Worm (Caenorhabditis elegans) whole organism, late embryonic: ENCODE measurements around the gene sdz-5.

Experiments
- C08G9.2 ChIP-seq: sonication (generic microtip); optimal IDR thresholded peaks from 2 replicates; lab custom pipeline; 2016; ENCODE audit warnings: mild to moderate bottlenecking, missing genetic modification characterization, moderate library complexity, missing compliant biosample characterization
- C38D4.7 ChIP-seq: fragments of 200-800 bp; sonication (Bioruptor generic); optimal IDR thresholded peaks from 2 replicates; lab custom pipeline; 2018; ENCODE audit warnings: mild to moderate bottlenecking, missing genetic modification characterization, moderate library complexity, missing compliant biosample characterization
- F13H6.1 ChIP-seq: sonication (generic microtip); optimal IDR thresholded peaks from 2 replicates; lab custom pipeline; 2016; ENCODE audit warnings: missing genetic modification characterization, missing compliant biosample characterization
- K02D7.2 ChIP-seq: sonication (generic microtip); optimal IDR thresholded peaks from 2 replicates; lab custom pipeline; 2017; ENCODE audit warnings: mild to moderate bottlenecking, missing genetic modification characterization, missing compliant biosample characterization
- T23F11.4 ChIP-seq: fragments of 200-800 bp; sonication (Bioruptor generic); optimal IDR thresholded peaks from 2 replicates; lab custom pipeline; 2018; ENCODE audit warnings: mild to moderate bottlenecking, missing genetic modification characterization, missing compliant biosample characterization
- ahr-1 ChIP-seq: sonication (generic microtip); optimal IDR thresholded peaks from 2 replicates; lab custom pipeline; 2016; ENCODE audit warnings: missing genetic modification characterization, missing compliant biosample characterization
- ceh-19 ChIP-seq: fragments of 200-800 bp; sonication (Bioruptor generic); optimal IDR thresholded peaks from 2 replicates; lab custom pipeline; 2018; ENCODE audit warnings: mild to moderate bottlenecking, missing genetic modification characterization, missing compliant biosample characterization
- ceh-2 ChIP-seq: sonication (generic microtip); optimal IDR thresholded peaks from 2 replicates; lab custom pipeline; 2016; ENCODE audit warnings: missing genotype, missing genetic modification characterization, missing compliant biosample characterization
- ceh-22 ChIP-seq: sonication (generic microtip); optimal IDR thresholded peaks from 2 replicates; lab custom pipeline; 2017; ENCODE audit warnings: missing biosample characterization, missing genetic modification characterization
- ceh-24 ChIP-seq: sonication (generic microtip); optimal IDR thresholded peaks from 2 replicates; lab custom pipeline; 2016; ENCODE audit warnings: mild to moderate bottlenecking, missing genetic modification characterization, missing compliant biosample characterization
- ceh-30 ChIP-seq: fragments of 150-350 bp; optimal IDR thresholded peaks from 2 replicates; lab custom pipeline; 2014; ENCODE audit warnings: missing biosample characterization, missing genetic modification characterization
- ceh-31 ChIP-seq: sonication (generic microtip); optimal IDR thresholded peaks from 2 replicates; lab custom pipeline; 2016; ENCODE audit warnings: missing genetic modification characterization, missing compliant biosample characterization
- ceh-48 ChIP-seq: sonication (generic microtip); optimal IDR thresholded peaks from 2 replicates; lab custom pipeline; 2016; ENCODE audit warnings: missing genetic modification characterization, inconsistent platforms, missing compliant biosample characterization
- ceh-6 ChIP-seq: fragments of 200-800 bp; sonication (Bioruptor generic); optimal IDR thresholded peaks from 2 replicates; lab custom pipeline; 2018; ENCODE audit warnings: mild to moderate bottlenecking, missing genetic modification characterization, missing compliant biosample characterization
- ceh-9 ChIP-seq: sonication (generic microtip); optimal IDR thresholded peaks from 2 replicates; lab custom pipeline; 2016; ENCODE audit warnings: mild to moderate bottlenecking, missing genetic modification characterization, inconsistent platforms, missing compliant biosample characterization
- che-1 ChIP-seq: sonication (generic microtip); optimal IDR thresholded peaks from 2 replicates; lab custom pipeline; 2016; ENCODE audit warnings: mild to moderate bottlenecking, missing genetic modification characterization, missing compliant biosample characterization
- dmd-4 ChIP-seq: sonication (generic microtip); optimal IDR thresholded peaks from 2 replicates; lab custom pipeline; 2016; ENCODE audit warnings: borderline replicate concordance, missing genetic modification characterization, missing compliant biosample characterization
- dve-1 ChIP-seq: sonication (generic microtip); optimal IDR thresholded peaks from 2 replicates; lab custom pipeline; 2017; ENCODE audit warnings: antibody characterized with exemption, mild to moderate bottlenecking, missing genetic modification characterization, missing compliant biosample characterization
- elt-2 ChIP-seq: sonication (generic microtip); optimal IDR thresholded peaks from 2 replicates; lab custom pipeline; 2016; ENCODE audit warnings: missing genetic modification reagents, missing genetic modification characterization, missing compliant biosample characterization
- elt-4 ChIP-seq: sonication (generic microtip); optimal IDR thresholded peaks from 2 replicates; lab custom pipeline; 2016; ENCODE audit warnings: missing genetic modification characterization, missing compliant biosample characterization
- ets-4 ChIP-seq: sonication (generic microtip); optimal IDR thresholded peaks from 2 replicates; lab custom pipeline; 2016; ENCODE audit warnings: missing genetic modification characterization, missing compliant biosample characterization
- fax-1 ChIP-seq: sonication (generic microtip); optimal IDR thresholded peaks from 2 replicates; lab custom pipeline; 2016; ENCODE audit warnings: missing genotype, missing genetic modification characterization, missing compliant biosample characterization
- fkh-10 ChIP-seq: fragments of 150-350 bp; optimal IDR thresholded peaks from 2 replicates; lab custom pipeline; 2014; ENCODE audit warnings: missing biosample characterization, missing genetic modification reagents, missing genetic modification characterization
- fkh-6 ChIP-seq: sonication (generic microtip); optimal IDR thresholded peaks from 2 replicates; lab custom pipeline; 2016; ENCODE audit warnings: missing genetic modification characterization, missing compliant biosample characterization
- gmeb-2 ChIP-seq: sonication (generic microtip); optimal IDR thresholded peaks from 2 replicates; lab custom pipeline; 2016; ENCODE audit warnings: missing genetic modification characterization, inconsistent platforms, missing compliant biosample characterization
- hlh-13 ChIP-seq: fragments of 200-800 bp; sonication (Bioruptor generic); optimal IDR thresholded peaks from 2 replicates; lab custom pipeline; 2018; ENCODE audit warnings: mild to moderate bottlenecking, missing genetic modification characterization, missing compliant biosample characterization
- hlh-15 ChIP-seq: sonication (generic microtip); optimal IDR thresholded peaks from 2 replicates; lab custom pipeline; 2016; ENCODE audit warnings: missing genetic modification characterization, missing compliant biosample characterization
- hlh-6 ChIP-seq: sonication (generic microtip); optimal IDR thresholded peaks from 2 replicates; lab custom pipeline; 2016; ENCODE audit warnings: missing genotype, missing genetic modification characterization, missing compliant biosample characterization
- lim-6 ChIP-seq: sonication (generic microtip); optimal IDR thresholded peaks from 2 replicates; lab custom pipeline; 2016; ENCODE audit warnings: missing genetic modification characterization, missing compliant biosample characterization
- lin-11 ChIP-seq: fragments of 200-800 bp; sonication (Bioruptor generic); optimal IDR thresholded peaks from 2 replicates; lab custom pipeline; 2018; ENCODE audit warnings: mild to moderate bottlenecking, missing genetic modification characterization, missing compliant biosample characterization
- madf-2 ChIP-seq: sonication (generic microtip); optimal IDR thresholded peaks from 2 replicates; lab custom pipeline; 2017; ENCODE audit warnings: missing genetic modification characterization, missing compliant biosample characterization
- mec-3 ChIP-seq: sonication (generic microtip); optimal IDR thresholded peaks from 2 replicates; lab custom pipeline; 2016; ENCODE audit warnings: borderline replicate concordance, missing genetic modification characterization, missing compliant biosample characterization
- nfya-1 ChIP-seq: sonication (generic microtip); optimal IDR thresholded peaks from 2 replicates; lab custom pipeline; 2017; ENCODE audit warnings: missing genetic modification characterization, mild to moderate bottlenecking, missing compliant biosample characterization, antibody characterized with exemption, moderate library complexity
- nhr-11 ChIP-seq: fragments of 150-350 bp; optimal IDR thresholded peaks from 2 replicates; lab custom pipeline; 2014; ENCODE audit warnings: missing biosample characterization, missing genetic modification characterization
- npax-4 ChIP-seq: sonication (generic microtip); optimal IDR thresholded peaks from 2 replicates; lab custom pipeline; 2016; ENCODE audit warnings: missing genetic modification characterization, missing compliant biosample characterization
- odd-2 ChIP-seq: sonication (generic microtip); optimal IDR thresholded peaks from 2 replicates; lab custom pipeline; 2017; ENCODE audit warnings: antibody characterized with exemption, mild to moderate bottlenecking, missing genetic modification characterization, missing compliant biosample characterization
- pag-3 ChIP-seq: sonication (generic microtip); optimal IDR thresholded peaks from 2 replicates; lab custom pipeline; 2016; ENCODE audit warnings: missing compliant biosample characterization, missing genetic modification characterization, borderline replicate concordance
- pat-9 ChIP-seq: fragments of 200-800 bp; sonication (Bioruptor generic); optimal IDR thresholded peaks from 2 replicates; lab custom pipeline; 2018; ENCODE audit warnings: mild to moderate bottlenecking, missing genetic modification characterization, moderate library complexity, missing compliant biosample characterization
- pha-4 ChIP-seq: fragments of 150-350 bp; optimal IDR thresholded peaks from 2 replicates; lab custom pipeline; 2018; ENCODE audit warnings: missing biosample characterization, missing genetic modification reagents, missing genetic modification characterization
- pqm-1 ChIP-seq: sonication (generic microtip); optimal IDR thresholded peaks from 2 replicates; lab custom pipeline; 2016; ENCODE audit warnings: missing genetic modification characterization, missing compliant biosample characterization
- pros-1 ChIP-seq: fragments of 150-350 bp; optimal IDR thresholded peaks from 2 replicates; lab custom pipeline; 2014; ENCODE audit warnings: missing biosample characterization, missing genetic modification reagents, missing genetic modification characterization
- ref-2 ChIP-seq: sonication (generic microtip); optimal IDR thresholded peaks from 2 replicates; lab custom pipeline; 2016; ENCODE audit warnings: missing genetic modification characterization, missing compliant biosample characterization
- sdc-2 ChIP-seq: sonication (generic microtip); optimal IDR thresholded peaks from 2 replicates; lab custom pipeline; 2016; ENCODE audit warnings: missing genotype, missing genetic modification characterization, missing compliant biosample characterization
- sox-2 ChIP-seq: fragments of 200-800 bp; sonication (Bioruptor generic); IDR thresholded peaks from 2 replicates; pipeline ENCODE4 v1.3.6; 2022; ENCODE audit warnings: missing genetic modification reagents, missing genetic modification characterization, missing compliant biosample characterization
- sox-4 ChIP-seq: sonication (generic microtip); optimal IDR thresholded peaks from 2 replicates; lab custom pipeline; 2017; ENCODE audit warnings: mild to moderate bottlenecking, missing genetic modification characterization, inconsistent platforms, missing compliant biosample characterization
- tbx-2 ChIP-seq: sonication (generic microtip); optimal IDR thresholded peaks from 2 replicates; lab custom pipeline; 2016; ENCODE audit warnings: missing genetic modification characterization, missing compliant biosample characterization
- tbx-7 ChIP-seq: sonication (generic microtip); optimal IDR thresholded peaks from 2 replicates; lab custom pipeline; 2016; ENCODE audit warnings: missing genotype, missing genetic modification characterization, missing compliant biosample characterization
- ttx-3 ChIP-seq: sonication (generic microtip); optimal IDR thresholded peaks from 2 replicates; lab custom pipeline; 2016; ENCODE audit warnings: missing genetic modification reagents, missing genetic modification characterization, missing compliant biosample characterization
- unc-3 ChIP-seq, 2 experiments: fragments of 200-800 bp in 1 of 2; sonication (Bioruptor generic) in 1 of 2; sonication (generic microtip) in 1 of 2; conservative IDR thresholded peaks in 1 of 2; optimal IDR thresholded peaks in 1 of 2; 2 replicates each; pipeline versions ENCODE4 v1.3.6 to Lab custom; 2016 to 2022; ENCODE audit warnings: missing compliant biosample characterization in 2 of 2, missing genetic modification characterization in 2 of 2, missing genetic modification reagents in 1 of 2
- unc-55 ChIP-seq: sonication (generic microtip); optimal IDR thresholded peaks from 2 replicates; lab custom pipeline; 2017; ENCODE audit warnings: missing biosample characterization, missing genetic modification reagents, missing genetic modification characterization
- unc-86 ChIP-seq: sonication (generic microtip); optimal IDR thresholded peaks from 2 replicates; lab custom pipeline; 2016; ENCODE audit warnings: missing genetic modification characterization, missing compliant biosample characterization

The sdz-5 gene

DNA sequence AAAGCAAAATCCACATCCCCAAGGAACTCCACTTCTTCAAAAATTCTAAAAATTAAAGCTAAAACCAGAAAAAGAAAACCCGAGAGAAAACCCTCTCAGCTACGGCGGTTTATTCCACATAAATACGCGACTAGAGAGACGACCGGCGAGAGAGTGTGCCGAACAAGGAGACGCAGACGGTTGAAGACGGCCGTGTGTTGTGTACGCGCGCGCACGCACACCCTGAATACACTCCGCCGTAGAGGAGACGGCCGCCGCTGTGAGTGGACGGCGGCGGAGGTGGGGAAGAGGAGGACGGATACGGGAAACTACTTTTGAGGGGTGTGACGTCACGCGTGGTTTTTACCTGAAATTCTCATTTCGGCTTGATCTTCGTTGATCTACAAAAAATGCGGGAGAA, 46.1 kb downstream of the sdz-5 start (continued):
- TF ChIP-seq pat-9 (tag; lab: Kevin White, UChicago), result no peak

- no peak for TF ChIP-seq hlh-15
- no peak for TF ChIP-seq che-1 (tag; lab: Kevin White, UChicago)
- no peak for TF ChIP-seq tbx-7 (tag; lab: Kevin White, UChicago)
- TF ChIP-seq npax-4 (tag; lab: Kevin White, UChicago), result no peak
- peak; percentile 53 for TF ChIP-seq ref-2 (tag; lab: Kevin White, UChicago)
- no peak for TF ChIP-seq lin-11
- TF ChIP-seq dmd-4 (tag; lab: Kevin White, UChicago), result no peak
- no peak for TF ChIP-seq madf-2 (tag; lab: Kevin White, UChicago)
- TF ChIP-seq hlh-13, result no peak
- TF ChIP-seq K02D7.2 (tag; lab: Kevin White, UChicago), result no peak
- no peak for TF ChIP-seq dve-1
- no peak for TF ChIP-seq ceh-2 (tag; lab: Kevin White, UChicago)
- no peak for TF ChIP-seq ceh-22 (tag; lab: Kevin White, UChicago)
- no peak for TF ChIP-seq pha-4 (tag; lab: Kevin White, UChicago)
- no peak for TF ChIP-seq pat-9 (tag; lab: Kevin White, UChicago)
- TF ChIP-seq pqm-1, result no peak
- no peak for TF ChIP-seq unc-55 (GFP tag; lab: Kevin White, UChicago)
- TF ChIP-seq odd-2 (tag; lab: Kevin White, UChicago), result no peak
- TF ChIP-seq ttx-3, result no peak
- no peak for TF ChIP-seq T23F11.4 (GFP tag; lab: Kevin White, UChicago)
- TF ChIP-seq lim-6, result no peak
- no peak for TF ChIP-seq C38D4.7 (GFP tag; lab: Kevin White, UChicago)
- TF ChIP-seq F13H6.1 (tag; lab: Kevin White, UChicago), result no peak
- TF ChIP-seq fkh-6 (tag; lab: Kevin White, UChicago), result peak; percentile 48
- TF ChIP-seq pros-1 (tag; lab: Kevin White, UChicago), result peak; percentile 60
- TF ChIP-seq ceh-24 (tag; lab: Kevin White, UChicago), result no peak
- no peak for TF ChIP-seq ets-4 (tag; lab: Kevin White, UChicago)
- no peak for TF ChIP-seq elt-2 (tag; lab: Kevin White, UChicago)
- no peak for TF ChIP-seq pag-3
- TF ChIP-seq gmeb-2, result no peak
- peak; percentile 46 for TF ChIP-seq C08G9.2 (tag; lab: Kevin White, UChicago)
- peak; percentile 60 for TF ChIP-seq tbx-2
- TF ChIP-seq fax-1 (tag; lab: Kevin White, UChicago), result no peak
- no peak for TF ChIP-seq unc-86 (tag; lab: Kevin White, UChicago)
- peak; percentile 53 for TF ChIP-seq ceh-31
- TF ChIP-seq ceh-9 (tag; lab: Kevin White, UChicago), result no peak
- no peak for TF ChIP-seq fkh-10
- peak; percentile 67 for TF ChIP-seq nfya-1 (tag; lab: Kevin White, UChicago)
- TF ChIP-seq mec-3, result no peak
- no peak for TF ChIP-seq sox-2 (GFP tag; lab: Robert Waterston, UW)
- TF ChIP-seq ceh-30 (tag; lab: Kevin White, UChicago), result no peak
- TF ChIP-seq unc-3 (GFP tag; conservative IDR thresholded peaks at IDR 0.05; lab: Robert Waterston, UW), result no peak
- no peak for TF ChIP-seq unc-3 (tag; optimal IDR thresholded peaks at IDR 0.05; lab: Kevin White, UChicago)
- TF ChIP-seq ahr-1 (tag; lab: Kevin White, UChicago), result no peak
- no peak for TF ChIP-seq elt-4 (tag; lab: Kevin White, UChicago)
- TF ChIP-seq ceh-48 (tag; lab: Kevin White, UChicago), result no peak
- peak; percentile 0 for TF ChIP-seq ceh-19 (GFP tag; lab: Kevin White, UChicago)
- TF ChIP-seq nhr-11, result no peak
- peak; percentile 25 for TF ChIP-seq sox-4 (tag; lab: Kevin White, UChicago)
- TF ChIP-seq ceh-6 (GFP tag; lab: Kevin White, UChicago), result no peak
- peak; percentile 43 for TF ChIP-seq sdc-2 (tag; lab: Kevin White, UChicago)
- TF ChIP-seq hlh-6 (tag; lab: Kevin White, UChicago), result no peak
Observed at ce11 chrII:3055531-3055930, 47.0 kb downstream of the sdz-5 start.
